Fruit fly (Drosophila melanogaster) whole organism, adult: ENCODE data around the gene elfless.

Experiments used
- CG12768 ChIP-seq: fragments of 200-800 bp; sonication (Bioruptor generic); optimal IDR thresholded peaks from 2 replicates; lab custom pipeline; 2017; ENCODE audit warnings: missing biosample characterization, missing genetic modification characterization, mild to moderate bottlenecking, moderate library complexity, missing genetic modification reagents
- CG14711 ChIP-seq: fragments of 200-800 bp; sonication (Bioruptor generic); optimal IDR thresholded peaks from 2 replicates; lab custom pipeline; 2018; ENCODE audit warnings: missing biosample characterization, mild to moderate bottlenecking, missing genetic modification characterization, moderate library complexity
- CG1620 ChIP-seq: fragments of 200-800 bp; sonication (Bioruptor generic); optimal IDR thresholded peaks from 2 replicates; lab custom pipeline; 2016; ENCODE audit warnings: missing biosample characterization, missing genetic modification characterization
- CG33017 ChIP-seq: fragments of 200-800 bp; sonication (Bioruptor generic); optimal IDR thresholded peaks from 2 replicates; lab custom pipeline; 2018; ENCODE audit warnings: missing biosample characterization, mild to moderate bottlenecking, missing genetic modification characterization, moderate library complexity
- CG5204 ChIP-seq: fragments of 200-800 bp; sonication (Bioruptor generic); optimal IDR thresholded peaks from 2 replicates; lab custom pipeline; 2016; ENCODE audit warnings: missing biosample characterization, missing genetic modification characterization
- CG7045 ChIP-seq: fragments of 200-800 bp; sonication (Bioruptor generic); optimal IDR thresholded peaks from 2 replicates; lab custom pipeline; 2017; ENCODE audit warnings: missing biosample characterization, mild to moderate bottlenecking, missing genetic modification characterization
- CG7101 ChIP-seq: fragments of 200-800 bp; sonication (Bioruptor generic); optimal IDR thresholded peaks from 2 replicates; lab custom pipeline; 2018; ENCODE audit warnings: missing biosample characterization, mild to moderate bottlenecking, missing genetic modification characterization, moderate library complexity
- Clk ChIP-seq: fragments of 200-800 bp; sonication (Bioruptor generic); optimal IDR thresholded peaks from 2 replicates; lab custom pipeline; 2017; ENCODE audit warnings: missing biosample characterization, missing genetic modification characterization
- Crg-1 ChIP-seq: fragments of 200-800 bp; sonication (Bioruptor generic); optimal IDR thresholded peaks from 2 replicates; lab custom pipeline; 2016; ENCODE audit warnings: missing biosample characterization, missing genetic modification characterization
- Hr96 ChIP-seq: fragments of 200-800 bp; sonication (Bioruptor generic); optimal IDR thresholded peaks from 2 replicates; lab custom pipeline; 2016; ENCODE audit warnings: missing biosample characterization, missing genetic modification characterization
- Mnt ChIP-seq: fragments of 200-800 bp; sonication (Bioruptor generic); optimal IDR thresholded peaks from 2 replicates; lab custom pipeline; 2016; ENCODE audit warnings: missing biosample characterization, mild to moderate bottlenecking, missing genetic modification characterization
- bab1 ChIP-seq: fragments of 200-800 bp; sonication (Bioruptor generic); optimal IDR thresholded peaks from 3 replicates; lab custom pipeline; 2019; ENCODE audit warnings: missing biosample characterization, mild to moderate bottlenecking, missing genetic modification characterization, moderate library complexity
- cic ChIP-seq: fragments of 200-800 bp; sonication (Bioruptor generic); optimal IDR thresholded peaks from 2 replicates; lab custom pipeline; 2017; ENCODE audit warnings: missing biosample characterization, mild to moderate bottlenecking, missing genetic modification characterization, moderate library complexity
- kay ChIP-seq: fragments of 200-800 bp; sonication (Bioruptor generic); peaks from one replicate; lab custom pipeline; 2016; ENCODE audit warnings: missing biosample characterization, missing genetic modification characterization, borderline replicate concordance
- ovo ChIP-seq: fragments of 200-800 bp; sonication (Bioruptor generic); optimal IDR thresholded peaks from 2 replicates; lab custom pipeline; 2016; ENCODE audit warnings: missing biosample characterization, missing genetic modification characterization
- pad ChIP-seq: fragments of 200-800 bp; sonication (Bioruptor generic); optimal IDR thresholded peaks from 3 replicates; lab custom pipeline; 2017; ENCODE audit warnings: missing biosample characterization, missing genetic modification characterization, mild to moderate bottlenecking, moderate library complexity, missing genetic modification reagents
- tj ChIP-seq: fragments of 200-800 bp; sonication (Bioruptor generic); optimal IDR thresholded peaks from 3 replicates; lab custom pipeline; 2017; ENCODE audit warnings: missing biosample characterization, mild to moderate bottlenecking, missing genetic modification characterization, moderate library complexity
- toe ChIP-seq: fragments of 200-800 bp; sonication (Bioruptor generic); optimal IDR thresholded peaks from 2 replicates; lab custom pipeline; 2016; ENCODE audit warnings: missing biosample characterization, missing genetic modification characterization

Gene elfless

DNA sequence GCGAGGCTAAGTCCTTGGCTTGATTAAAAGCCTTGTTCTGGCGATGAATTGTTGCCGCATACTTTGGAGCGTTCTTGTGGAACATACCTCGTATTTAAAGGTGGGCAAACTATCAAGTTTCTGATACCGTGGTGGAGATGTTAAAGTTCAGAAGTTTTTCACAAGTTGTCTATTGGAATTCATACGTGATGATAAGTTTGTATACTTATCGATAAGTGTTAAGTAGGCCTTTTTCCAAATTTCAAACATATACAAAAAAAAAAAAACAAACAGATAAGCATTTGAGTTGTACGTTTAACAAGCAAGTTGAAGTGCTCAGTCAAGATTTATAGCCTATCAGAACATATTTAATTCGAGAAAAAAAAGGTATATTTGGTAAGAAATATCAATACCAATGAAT lies 25.2 kb downstream of the elfless start, which contains the start of gene CG5681:
CG5681 (plus strand) TSS at position 301 of the 400 bp plus-strand sequence.
- TF ChIP-seq kay, result no peak

DNA sequence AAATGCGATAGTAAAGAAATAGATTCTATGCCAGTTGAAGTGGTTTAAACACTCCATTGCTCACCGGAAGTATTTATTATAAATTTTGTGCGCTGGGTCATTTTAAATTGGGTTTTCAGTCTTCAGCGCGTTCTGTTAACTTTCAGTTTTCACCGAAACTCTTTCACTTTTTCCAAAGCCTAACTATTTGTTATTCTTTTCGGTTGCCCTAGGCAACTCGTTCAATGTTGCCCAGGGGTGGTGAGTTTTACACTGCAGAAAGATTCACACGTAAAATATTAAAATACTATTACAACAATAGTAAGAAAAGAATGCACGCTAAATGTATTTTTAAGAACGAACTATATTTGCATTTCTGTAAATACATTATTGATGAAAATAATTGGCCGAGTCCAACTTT lies 28.9 kb downstream of the elfless start, which contains the start of gene btv:
btv (minus strand) TSS at position 101 of the 400 bp plus-strand sequence.
- TF ChIP-seq CG7101 (tag; lab: Kevin White, UChicago), result no peak

DNA sequence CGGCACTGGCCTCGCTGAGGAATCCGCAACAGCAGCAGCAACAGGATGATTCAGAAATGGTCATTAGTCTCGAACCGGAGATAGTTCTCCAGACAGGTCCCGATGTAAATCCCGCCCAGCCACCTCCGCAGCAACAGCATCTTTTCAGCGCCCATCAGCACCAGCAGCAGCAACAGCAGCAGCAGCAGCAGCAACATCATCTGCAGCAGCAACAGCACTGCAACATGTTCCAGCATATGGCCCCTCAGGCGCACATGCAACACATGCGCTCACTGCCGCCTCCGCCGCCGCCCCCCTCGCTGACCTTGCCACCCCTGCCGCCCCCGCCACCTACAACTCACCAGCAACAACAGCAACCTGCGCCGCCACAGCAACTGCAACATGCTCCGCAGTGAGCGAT lies 38.3 kb downstream of the elfless start:
- TF ChIP-seq CG12768 (GFP tag; lab: Kevin White, UChicago), result no peak
- TF ChIP-seq CG33017 (tag; lab: Kevin White, UChicago), result no peak
- no peak for TF ChIP-seq CG1620 (GFP tag; lab: Kevin White, UChicago)
- no peak for TF ChIP-seq CG7045 (GFP tag; lab: Kevin White, UChicago)
- TF ChIP-seq CG5204, result no peak
- no peak for TF ChIP-seq pad
- no peak for TF ChIP-seq Clk (GFP tag; lab: Kevin White, UChicago)
- no peak for TF ChIP-seq Hr96 (GFP tag; lab: Kevin White, UChicago)
- TF ChIP-seq toe (GFP tag; lab: Kevin White, UChicago), result no peak
- no peak for TF ChIP-seq cic (GFP tag; lab: Kevin White, UChicago)
- no peak for TF ChIP-seq CG14711 (tag; lab: Kevin White, UChicago)

DNA sequence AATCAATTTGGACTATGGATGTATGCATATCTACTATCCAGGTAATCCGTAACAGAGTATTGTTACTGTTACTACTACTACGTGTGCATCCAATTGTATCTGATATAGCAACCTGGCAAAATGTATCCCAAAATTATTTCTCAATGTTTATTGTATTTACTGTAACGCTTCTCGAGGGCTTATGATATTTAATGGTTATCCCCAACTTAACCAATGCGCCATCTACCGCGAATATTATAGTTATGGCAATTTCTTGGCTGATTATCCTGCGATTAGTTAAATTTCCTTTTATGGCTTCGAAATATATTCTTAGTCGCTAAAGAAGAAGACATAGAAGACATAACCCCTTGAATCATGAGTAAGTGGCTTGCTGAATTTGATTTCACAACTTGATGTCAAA lies 47.6 kb downstream of the elfless start:
- no peak for TF ChIP-seq Hr96 (GFP tag; lab: Kevin White, UChicago)

DNA sequence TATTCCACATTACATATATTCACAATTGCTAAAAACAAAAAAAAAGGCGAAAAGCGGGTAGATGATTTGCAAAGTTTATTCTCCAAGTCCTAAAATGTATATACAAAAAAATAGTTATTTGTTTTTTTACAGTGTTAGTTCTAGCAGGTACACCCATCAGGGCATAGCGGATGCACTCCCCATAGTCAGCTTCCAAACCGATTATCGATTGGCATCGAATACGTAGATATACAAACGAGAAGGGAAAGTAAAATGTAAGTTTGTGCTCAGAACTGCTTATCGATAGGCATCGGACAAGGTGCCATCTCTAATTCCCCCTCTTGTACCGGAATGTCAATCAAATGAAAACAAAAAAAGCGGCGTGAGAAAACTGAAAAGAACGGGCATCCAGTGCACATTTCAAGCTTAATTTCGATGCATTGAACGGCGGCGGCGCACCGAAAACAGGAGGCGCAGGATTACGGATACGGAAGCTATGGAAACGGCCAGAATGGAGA lies 48.2 kb downstream of the elfless start, which contains the start of gene CG5674:
CG5674 (plus strand) TSS at position 309 of the 497 bp plus-strand sequence.
- peak; percentile 98 for TF ChIP-seq pad
- TF ChIP-seq cic (GFP tag; lab: Kevin White, UChicago), result no peak
- no peak for TF ChIP-seq CG7101 (tag; lab: Kevin White, UChicago)
- no peak for TF ChIP-seq Mnt (GFP tag; lab: Kevin White, UChicago)
- TF ChIP-seq toe (GFP tag; lab: Kevin White, UChicago), result peak; percentile 3
- no peak for TF ChIP-seq CG5204
- peak; percentile 18 for TF ChIP-seq CG33017 (tag; lab: Kevin White, UChicago)
- TF ChIP-seq CG1620 (GFP tag; lab: Kevin White, UChicago), result peak; percentile 11
- no peak for TF ChIP-seq CG14711 (tag; lab: Kevin White, UChicago)
- TF ChIP-seq bab1 (GFP tag; lab: Kevin White, UChicago), result peak; percentile 12

DNA sequence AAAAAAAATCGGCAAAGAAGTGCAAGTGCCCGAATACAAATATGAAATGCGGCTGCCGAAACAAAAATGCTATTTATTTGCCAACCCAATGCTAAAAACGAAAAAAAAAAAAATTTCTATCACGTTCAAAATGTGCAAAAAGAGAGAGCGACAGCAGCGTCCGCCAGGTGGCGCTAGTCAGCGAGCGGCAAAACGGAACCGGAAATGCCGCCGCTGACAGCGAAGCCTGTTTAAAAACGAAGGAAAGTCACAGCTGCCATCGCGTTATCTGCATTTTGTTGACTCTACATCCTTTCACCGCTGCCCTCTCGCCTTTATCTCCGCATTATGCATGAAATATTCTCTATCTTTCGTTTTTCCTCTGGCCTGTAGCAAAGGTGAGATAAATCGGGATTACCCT lies 51.1 kb downstream of the elfless start:
- TF ChIP-seq Crg-1 (GFP tag; lab: Kevin White, UChicago) (no peak), pad (no peak), Clk (GFP tag; lab: Kevin White, UChicago) (no peak), tj (GFP tag; lab: Kevin White, UChicago) (no peak), ovo (GFP tag; lab: Kevin White, UChicago) (no peak), Hr96 (GFP tag; lab: Kevin White, UChicago) (no peak), CG14711 (tag; lab: Kevin White, UChicago) (no peak), toe (GFP tag; lab: Kevin White, UChicago) (no peak), CG5204 (no peak)
